Worm (Caenorhabditis elegans): ENCODE data around the gene Y11D7A.9.

- TF ChIP-seq unc-55 (GFP tag; optimal IDR thresholded peaks at IDR 0.05): no peak
- TF ChIP-seq ceh-48 (tag; optimal IDR thresholded peaks at IDR 0.05): no peak
- no peak for TF ChIP-seq K09A11.1 (tag; optimal IDR thresholded peaks at IDR 0.05; ENCODE audit: insufficient read depth)
- TF ChIP-seq elt-2 (tag; optimal IDR thresholded peaks at IDR 0.05): no peak
- no peak for TF ChIP-seq pha-4 (tag; optimal IDR thresholded peaks at IDR 0.05)
- no peak for TF ChIP-seq madf-2 (tag; optimal IDR thresholded peaks at IDR 0.05)
- no peak for TF ChIP-seq ama-1 (optimal IDR thresholded peaks at IDR 0.05)
Observed at ce11 chrIV:9274008-9274529, 18.2 kb upstream of the Y11D7A.9 start, which contains the start of gene nmy-3.
